Worm (Caenorhabditis elegans) whole organism, L3 larva: Measurements from ENCODE around the gene C29F7.2.

Experiments used
- R02D3.7 ChIP-seq: fragments of 150-350 bp; optimal IDR thresholded peaks from 2 replicates; lab custom pipeline; 2014; ENCODE audit warnings: missing biosample characterization, missing genetic modification characterization
- ama-1 ChIP-seq: fragments of 150-350 bp; optimal IDR thresholded peaks from 2 replicates; lab custom pipeline; 2018
- ceh-16 ChIP-seq: sonication (generic microtip); optimal IDR thresholded peaks from 2 replicates; lab custom pipeline; 2017; ENCODE audit warnings: missing biosample characterization, missing genetic modification characterization
- ceh-28 ChIP-seq: fragments of 150-350 bp; optimal IDR thresholded peaks from 2 replicates; lab custom pipeline; 2014; ENCODE audit warnings: missing biosample characterization, missing genetic modification reagents, missing genetic modification characterization
- ceh-9 ChIP-seq: sonication (generic microtip); optimal IDR thresholded peaks from 2 replicates; lab custom pipeline; 2018; ENCODE audit warnings: missing biosample characterization, missing genetic modification characterization
- daf-12 ChIP-seq: fragments of 150-350 bp; optimal IDR thresholded peaks from 2 replicates; lab custom pipeline; 2014; ENCODE audit warnings: missing biosample characterization, missing genetic modification reagents, missing genetic modification characterization
- egl-27 ChIP-seq: sonication (generic microtip); optimal IDR thresholded peaks from 4 replicates; lab custom pipeline; 2017; ENCODE audit warnings: missing biosample characterization, missing genetic modification reagents, missing genetic modification characterization
- elt-1 ChIP-seq: fragments of 150-350 bp; optimal IDR thresholded peaks from 2 replicates; lab custom pipeline; 2014; ENCODE audit warnings: missing biosample characterization, missing genetic modification characterization
- fkh-2 ChIP-seq: fragments of 150-350 bp; optimal IDR thresholded peaks from 2 replicates; lab custom pipeline; 2014; ENCODE audit warnings: missing biosample characterization, missing genetic modification reagents, missing genetic modification characterization
- hmg-11 ChIP-seq: sonication (generic microtip); optimal IDR thresholded peaks from 2 replicates; lab custom pipeline; 2016; ENCODE audit warnings: missing genetic modification characterization, missing compliant biosample characterization
- lin-39 ChIP-seq: fragments of 150-350 bp; optimal IDR thresholded peaks from 2 replicates; lab custom pipeline; 2018; ENCODE audit warnings: missing biosample characterization, missing genetic modification reagents, missing genetic modification characterization
- mdl-1 ChIP-seq: fragments of 150-350 bp; optimal IDR thresholded peaks from 2 replicates; lab custom pipeline; 2014; ENCODE audit warnings: missing biosample characterization, missing genetic modification characterization
- mml-1 ChIP-seq: fragments of 150-350 bp; sonication (generic microtip); optimal IDR thresholded peaks from 3 replicates; lab custom pipeline; 2014; ENCODE audit warnings: missing biosample characterization, missing genetic modification characterization
- nhr-12 ChIP-seq: fragments of 150-350 bp; optimal IDR thresholded peaks from 2 replicates; lab custom pipeline; 2014; ENCODE audit warnings: missing biosample characterization, missing genetic modification characterization
- nhr-23 ChIP-seq: fragments of 150-350 bp; optimal IDR thresholded peaks from 2 replicates; lab custom pipeline; 2014; ENCODE audit warnings: missing biosample characterization, missing genetic modification reagents, missing genetic modification characterization
- nhr-28 ChIP-seq: fragments of 150-350 bp; optimal IDR thresholded peaks from 2 replicates; lab custom pipeline; 2014; ENCODE audit warnings: missing biosample characterization, missing genetic modification characterization
- nhr-67 ChIP-seq: fragments of 150-350 bp; optimal IDR thresholded peaks from 2 replicates; lab custom pipeline; 2014; ENCODE audit warnings: missing biosample characterization, missing genetic modification characterization
- nhr-76 ChIP-seq: fragments of 150-350 bp; sonication (generic microtip); optimal IDR thresholded peaks from 5 replicates; lab custom pipeline; 2014; ENCODE audit warnings: missing biosample characterization, missing genetic modification characterization
- pha-4 ChIP-seq: fragments of 150-350 bp; optimal IDR thresholded peaks from 2 replicates; lab custom pipeline; 2014; ENCODE audit warnings: missing biosample characterization, missing genetic modification reagents, missing genetic modification characterization
- pqm-1 ChIP-seq: fragments of 150-350 bp; optimal IDR thresholded peaks from 2 replicates; lab custom pipeline; 2017; ENCODE audit warnings: missing biosample characterization, missing genetic modification characterization, inconsistent platforms
- skn-1 ChIP-seq: fragments of 150-350 bp; optimal IDR thresholded peaks from 2 replicates; lab custom pipeline; 2014; ENCODE audit warnings: missing biosample characterization, missing genetic modification characterization
- zag-1 ChIP-seq: fragments of 150-350 bp; optimal IDR thresholded peaks from 2 replicates; lab custom pipeline; 2014; ENCODE audit warnings: missing biosample characterization, missing genetic modification characterization
- ztf-11 ChIP-seq: fragments of 150-350 bp; optimal IDR thresholded peaks from 2 replicates; lab custom pipeline; 2014; ENCODE audit warnings: missing biosample characterization, missing genetic modification characterization

Gene C29F7.2

DNA sequence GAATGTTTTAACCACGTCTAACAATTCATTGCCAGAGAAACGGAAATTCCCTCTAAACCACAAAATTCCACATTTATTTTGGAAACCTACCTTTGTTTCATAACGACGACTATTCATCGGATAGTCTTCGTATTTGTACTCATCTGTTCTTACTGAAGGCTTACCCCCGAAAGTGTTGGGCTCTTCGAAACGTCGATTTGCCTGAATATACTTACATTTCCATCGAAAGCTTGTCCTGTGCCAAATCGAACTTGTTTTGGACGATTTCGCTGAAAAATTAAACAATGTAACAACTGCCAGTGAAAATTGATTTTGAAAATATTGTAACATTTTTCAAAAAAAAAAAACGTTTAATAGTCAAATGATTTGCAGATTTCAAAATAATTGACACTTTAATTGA, 46.6 kb downstream of the C29F7.2 start, which contains the start of gene F02D10.3:
Gene F02D10.3, minus strand, starts transcription at position 101 of the 400 bp plus-strand sequence.
- TF ChIP-seq nhr-28 (tag; lab: Kevin White, UChicago) (no peak), hmg-11 (tag; lab: Kevin White, UChicago) (no peak), ama-1 (lab: Kevin White, UChicago) (no peak), nhr-23 (tag; lab: Kevin White, UChicago) (no peak)

DNA sequence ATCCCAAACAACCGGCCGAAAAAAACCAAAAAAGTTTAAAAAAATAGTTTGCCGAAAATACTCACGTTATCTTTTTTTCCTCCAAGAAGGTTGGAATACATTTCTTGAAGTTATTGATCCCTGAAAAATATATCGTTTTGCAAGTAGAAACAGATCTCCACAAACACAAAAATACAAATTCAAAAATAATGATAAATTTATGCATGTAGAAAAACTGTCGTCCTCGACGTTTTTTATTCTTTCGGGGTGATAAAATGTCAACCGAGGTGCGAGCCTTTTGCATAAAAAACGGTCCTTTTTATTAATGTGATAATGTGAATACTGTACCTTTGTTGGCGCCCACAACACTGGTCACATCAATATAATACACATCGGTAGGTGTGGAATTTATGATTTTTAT, 47.9 kb downstream of the C29F7.2 start, which contains the start of gene F02D10.2:
Gene F02D10.2, minus strand, starts transcription at position 101 of the 400 bp plus-strand sequence.
- TF ChIP-seq pqm-1 (tag; lab: Kevin White, UChicago) (no peak), mml-1 (tag; lab: Kevin White, UChicago) (no peak), zag-1 (tag; lab: Kevin White, UChicago) (no peak), skn-1 (no peak), ceh-9 (tag; lab: Kevin White, UChicago) (no peak), nhr-23 (tag; lab: Kevin White, UChicago) (no peak), elt-1 (tag; lab: Kevin White, UChicago) (no peak), fkh-2 (tag; lab: Kevin White, UChicago) (no peak), ztf-11 (tag; lab: Kevin White, UChicago) (no peak), nhr-67 (tag; lab: Kevin White, UChicago) (no peak), daf-12 (tag; lab: Kevin White, UChicago) (no peak), lin-39 (tag; lab: Kevin White, UChicago) (no peak), mdl-1 (tag; lab: Kevin White, UChicago) (no peak), egl-27 (no peak), R02D3.7 (tag; lab: Kevin White, UChicago) (no peak), nhr-76 (tag; lab: Kevin White, UChicago) (no peak)

DNA sequence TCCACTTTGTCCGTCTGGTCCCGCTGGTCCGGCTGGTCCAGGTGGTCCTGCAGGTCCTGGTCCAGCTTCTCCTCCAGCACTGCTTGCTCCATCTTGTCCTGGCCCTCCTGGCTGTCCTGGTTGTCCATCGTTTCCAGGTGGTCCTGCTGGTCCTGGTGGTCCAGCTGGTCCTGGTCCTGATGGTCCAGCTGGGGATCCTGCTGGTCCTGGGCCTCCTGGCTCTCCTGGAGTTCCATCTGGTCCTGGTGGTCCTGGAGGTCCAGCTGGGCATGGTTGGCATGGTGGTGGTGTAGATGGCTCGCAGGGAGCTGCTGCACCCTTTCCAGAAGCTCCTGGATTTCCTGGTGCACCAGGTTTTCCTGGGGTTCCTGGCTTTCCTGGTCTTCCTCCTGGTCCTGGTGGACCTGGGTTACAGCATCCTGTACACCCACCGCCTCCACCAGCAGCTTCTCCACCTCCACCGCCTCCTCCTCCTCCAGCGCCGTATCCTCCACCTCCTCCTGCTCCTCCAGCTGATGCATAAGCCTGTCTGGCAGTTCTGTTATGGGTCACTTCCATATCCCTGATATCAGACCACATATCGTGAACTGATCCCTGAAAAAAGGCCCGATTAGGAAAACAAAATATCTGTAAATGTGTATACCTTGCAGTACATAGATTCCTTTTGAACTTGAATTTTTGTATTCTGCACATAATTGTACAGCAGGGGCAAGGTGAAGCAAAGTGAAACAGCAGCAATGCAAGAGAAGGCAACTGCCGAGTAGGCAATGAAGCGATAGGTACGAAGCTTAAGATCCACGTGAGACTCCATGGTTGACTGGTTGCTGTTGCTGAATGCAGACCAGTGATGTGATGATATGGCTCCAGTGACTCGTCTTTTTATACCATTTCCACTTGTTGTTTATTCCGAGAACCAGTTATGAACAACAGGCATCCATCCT, 51.3 kb downstream of the C29F7.2 start, which contains the start of gene col-183:
Gene col-183, minus strand, starts transcription at position 839 of the 941 bp plus-strand sequence.
- TF ChIP-seq ceh-16 (tag; lab: Kevin White, UChicago) (no peak), zag-1 (tag; lab: Kevin White, UChicago) (no peak), nhr-76 (tag; lab: Kevin White, UChicago) (no peak), ceh-28 (tag; lab: Kevin White, UChicago) (no peak), nhr-23 (tag; lab: Kevin White, UChicago) (no peak), nhr-12 (tag; lab: Kevin White, UChicago) (no peak), pha-4 (tag; lab: Kevin White, UChicago) (no peak)
- TF ChIP-seq, all 47 proteins: peak for 0
